Fruit fly (Drosophila melanogaster): ENCODE data around the gene Apl.

DNA sequence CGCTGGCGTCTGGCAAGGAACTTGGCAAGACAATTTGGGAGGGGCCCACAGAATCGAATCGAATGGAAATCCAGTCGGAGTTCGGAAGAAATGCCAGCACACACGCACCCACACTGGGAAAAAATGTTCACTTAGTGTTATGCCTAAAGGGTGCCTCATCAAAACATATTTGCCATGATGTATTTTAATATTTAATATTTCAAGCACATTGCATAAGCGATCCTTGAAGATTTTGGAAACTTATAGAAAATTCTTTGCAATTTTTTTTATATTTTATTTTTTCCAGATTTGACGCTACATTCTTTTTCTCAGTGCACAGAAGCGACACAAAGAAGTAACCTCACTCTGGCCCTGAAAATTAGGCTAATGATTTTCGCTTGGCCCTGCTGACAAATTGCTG, 28.9 kb upstream of the Apl start:
- TF ChIP-seq CTCF (optimal IDR thresholded peaks at IDR 0.05), result no peak
- no peak for TF ChIP-seq CG8478 (optimal IDR thresholded peaks at IDR 0.05)

All from S2 (cell line).